Fruit fly (Drosophila melanogaster) whole organism, embryonic: Measurements from ENCODE around the gene CG14043.
A peak's percentile ranks its signal among the peaks of the same experiment; 100 is the strongest.

ENCODE experiments used
- ATbp ChIP-seq: fragments of 200-800 bp; sonication (Bioruptor generic); optimal IDR thresholded peaks from 2 replicates; lab custom pipeline; 2017; ENCODE audit warnings: missing biosample characterization, mild to moderate bottlenecking, missing genetic modification characterization, missing genetic modification reagents
- Abd-B ChIP-seq: fragments of 200-800 bp; sonication (Bioruptor generic); optimal IDR thresholded peaks from 2 replicates; lab custom pipeline; 2018; ENCODE audit warnings: missing biosample characterization, mild to moderate bottlenecking, missing genetic modification characterization, moderate library complexity
- Bgb ChIP-seq: fragments of 200-800 bp; sonication (Bioruptor generic); IDR thresholded peaks from 2 replicates; pipeline ENCODE4 v1.3.6; 2022; ENCODE audit warnings: missing biosample characterization, missing genetic modification characterization; ENCODE audit not compliant: partially characterized antibody
- CG11085 ChIP-seq: fragments of 200-800 bp; sonication (Bioruptor generic); IDR thresholded peaks from 2 replicates; pipeline ENCODE4 v1.3.6; 2022; ENCODE audit warnings: missing biosample characterization, missing genetic modification characterization
- CG11398 ChIP-seq: fragments of 200-800 bp; sonication (Bioruptor generic); optimal IDR thresholded peaks from 2 replicates; lab custom pipeline; 2016; ENCODE audit warnings: missing biosample characterization, missing genetic modification characterization
- CG11696 ChIP-seq: fragments of 200-800 bp; sonication (Bioruptor generic); IDR thresholded peaks from 2 replicates; pipeline ENCODE4 v1.3.6; 2022; ENCODE audit warnings: missing biosample characterization, missing genetic modification characterization
- CG12236 ChIP-seq: fragments of 200-800 bp; sonication (Bioruptor generic); optimal IDR thresholded peaks from 2 replicates; lab custom pipeline; 2016; ENCODE audit warnings: missing biosample characterization, missing genetic modification characterization
- CG12299 ChIP-seq: fragments of 200-800 bp; sonication (Bioruptor generic); optimal IDR thresholded peaks from 2 replicates; lab custom pipeline; 2018; ENCODE audit warnings: missing biosample characterization, mild to moderate bottlenecking, missing genetic modification characterization
- CG12391 ChIP-seq: fragments of 200-800 bp; sonication (Bioruptor generic); optimal IDR thresholded peaks from 3 replicates; lab custom pipeline; 2018; ENCODE audit warnings: missing biosample characterization, mild to moderate bottlenecking, missing genetic modification characterization, moderate library complexity
- CG12744 ChIP-seq: fragments of 200-800 bp; sonication (Bioruptor generic); optimal IDR thresholded peaks from 2 replicates; lab custom pipeline; 2016; ENCODE audit warnings: missing biosample characterization, missing genetic modification characterization
- CG13287 ChIP-seq: fragments of 200-800 bp; sonication (Bioruptor generic); IDR thresholded peaks from 2 replicates; pipeline ENCODE4 v1.3.6; 2022; ENCODE audit warnings: missing biosample characterization, missing genetic modification characterization; ENCODE audit not compliant: partially characterized antibody
- CG13775 ChIP-seq: fragments of 200-800 bp; sonication (Bioruptor generic); optimal IDR thresholded peaks from 3 replicates; lab custom pipeline; 2017; ENCODE audit warnings: missing biosample characterization, mild to moderate bottlenecking, missing genetic modification characterization
- CG15514 ChIP-seq: fragments of 200-800 bp; sonication (Bioruptor generic); optimal IDR thresholded peaks from 3 replicates; lab custom pipeline; 2017; ENCODE audit warnings: missing biosample characterization, missing genetic modification characterization, mild to moderate bottlenecking, moderate library complexity, missing genetic modification reagents
- CG1603 ChIP-seq: fragments of 200-800 bp; sonication (Bioruptor generic); optimal IDR thresholded peaks from 2 replicates; lab custom pipeline; 2019; ENCODE audit warnings: missing biosample characterization, mild to moderate bottlenecking, missing genetic modification characterization, moderate library complexity
- CG17912 ChIP-seq: fragments of 200-800 bp; sonication (Bioruptor generic); optimal IDR thresholded peaks from 2 replicates; lab custom pipeline; 2018; ENCODE audit warnings: missing biosample characterization, mild to moderate bottlenecking, missing genetic modification characterization
- CG18619 ChIP-seq: fragments of 200-800 bp; sonication (Bioruptor generic); optimal IDR thresholded peaks from 3 replicates; lab custom pipeline; 2017; ENCODE audit warnings: missing biosample characterization, mild to moderate bottlenecking, missing genetic modification characterization
- Dp ChIP-seq: fragments of 200-800 bp; sonication (Bioruptor generic); optimal IDR thresholded peaks from 2 replicates; lab custom pipeline; 2018; ENCODE audit warnings: missing biosample characterization, mild to moderate bottlenecking, missing genetic modification characterization, moderate library complexity
- E2f2 ChIP-seq: fragments of 200-800 bp; sonication (Bioruptor generic); IDR thresholded peaks from 2 replicates; pipeline ENCODE4 v1.3.6; 2022; ENCODE audit warnings: missing biosample characterization, missing genetic modification characterization
- Eip74EF ChIP-seq, 2 experiments: fragments of 200-800 bp in 1 of 2; fragments of >200 bp in 1 of 2; sonication (Bioruptor generic) in 1 of 2; optimal IDR thresholded peaks; 2 replicates each; lab custom pipeline; 2017 to 2019; ENCODE audit warnings: missing biosample characterization in 2 of 2, missing genetic modification characterization in 2 of 2, mild to moderate bottlenecking in 1 of 2, moderate library complexity in 1 of 2
- Fer1 ChIP-seq: fragments of 200-800 bp; sonication (Bioruptor generic); optimal IDR thresholded peaks from 2 replicates; lab custom pipeline; 2017; ENCODE audit warnings: missing biosample characterization, mild to moderate bottlenecking, missing genetic modification characterization
- Hr51 ChIP-seq, 2 experiments: fragments of 200-800 bp; sonication (Bioruptor generic); optimal IDR thresholded peaks; 2 replicates in 1 of 2; 3 replicates in 1 of 2; lab custom pipeline; 2016 to 2018; ENCODE audit warnings: missing biosample characterization in 2 of 2, missing genetic modification characterization in 2 of 2, mild to moderate bottlenecking in 1 of 2, moderate library complexity in 1 of 2
- Lhr ChIP-seq: fragments of 200-800 bp; sonication (Bioruptor generic); optimal IDR thresholded peaks from 3 replicates; lab custom pipeline; 2017; ENCODE audit warnings: mild to moderate bottlenecking, missing biosample characterization, missing genetic modification reagents, missing genetic modification characterization
- Lpt ChIP-seq: fragments of >200 bp; optimal IDR thresholded peaks from 2 replicates; lab custom pipeline; 2018; ENCODE audit warnings: missing biosample characterization, missing genetic modification characterization
- MBD-R2 ChIP-seq: fragments of 200-800 bp; sonication (Bioruptor generic); IDR thresholded peaks from 2 replicates; pipeline ENCODE4 v1.3.6; 2022; ENCODE audit warnings: missing biosample characterization, missing genetic modification characterization
- MTF-1 ChIP-seq: fragments of 200-800 bp; sonication (Bioruptor generic); optimal IDR thresholded peaks from 2 replicates; lab custom pipeline; 2018; ENCODE audit warnings: missing biosample characterization, mild to moderate bottlenecking, missing genetic modification characterization, borderline replicate concordance
- Nf-YC ChIP-seq: fragments of 200-800 bp; optimal IDR thresholded peaks from 3 replicates; lab custom pipeline; 2019; ENCODE audit warnings: missing biosample characterization, mild to moderate bottlenecking, missing genetic modification characterization, moderate library complexity
- NfI ChIP-seq: fragments of 200-800 bp; sonication (Bioruptor generic); optimal IDR thresholded peaks from 3 replicates; lab custom pipeline; 2018; ENCODE audit warnings: missing biosample characterization, mild to moderate bottlenecking, missing genetic modification characterization, moderate library complexity
- Oli ChIP-seq: fragments of 200-800 bp; sonication (Bioruptor generic); optimal IDR thresholded peaks from 2 replicates; lab custom pipeline; 2018; ENCODE audit warnings: missing biosample characterization, mild to moderate bottlenecking, missing genetic modification characterization, moderate library complexity
- Poxn ChIP-seq: fragments of 200-800 bp; sonication (Bioruptor generic); IDR thresholded peaks from 2 replicates; pipeline ENCODE4 v1.3.6; 2022; ENCODE audit warnings: missing biosample characterization, missing genetic modification characterization
- Ptx1 ChIP-seq: fragments of 200-800 bp; sonication (Bioruptor generic); IDR thresholded peaks from 2 replicates; pipeline ENCODE4 v1.3.6; 2022; ENCODE audit warnings: missing biosample characterization, missing genetic modification characterization
- Ravus ChIP-seq: fragments of 200-800 bp; sonication (Bioruptor generic); IDR thresholded peaks from 2 replicates; pipeline ENCODE4 v1.3.6; 2022; ENCODE audit warnings: missing biosample characterization, missing genetic modification characterization
- Sry-β ChIP-seq: fragments of 200-800 bp; sonication (Bioruptor generic); optimal IDR thresholded peaks from 2 replicates; lab custom pipeline; 2018; ENCODE audit warnings: missing biosample characterization, mild to moderate bottlenecking, missing genetic modification characterization, moderate library complexity
- Xrp1 ChIP-seq: fragments of 200-800 bp; sonication (Bioruptor generic); IDR thresholded peaks from 2 replicates; pipeline ENCODE4 v1.3.6; 2022; ENCODE audit warnings: missing biosample characterization, missing genetic modification characterization
- ac ChIP-seq: fragments of 200-800 bp; sonication (Bioruptor generic); optimal IDR thresholded peaks from 3 replicates; lab custom pipeline; 2017; ENCODE audit warnings: missing biosample characterization, mild to moderate bottlenecking, missing genetic modification characterization
- al ChIP-seq: fragments of 200-800 bp; sonication (Bioruptor generic); IDR thresholded peaks from 2 replicates; pipeline ENCODE4 v1.3.6; 2022; ENCODE audit warnings: missing biosample characterization, missing genetic modification characterization
- ara ChIP-seq: fragments of 200-800 bp; sonication (Bioruptor generic); IDR thresholded peaks from 2 replicates; pipeline ENCODE4 v1.3.6; 2022; ENCODE audit warnings: missing biosample characterization, missing genetic modification characterization
- ase ChIP-seq: fragments of 200-800 bp; sonication (Bioruptor generic); IDR thresholded peaks from 3 replicates; pipeline ENCODE4 v1.3.6; 2022; ENCODE audit warnings: missing biosample characterization, missing genetic modification characterization
- az2 ChIP-seq: fragments of 200-800 bp; sonication (Bioruptor generic); optimal IDR thresholded peaks from 3 replicates; lab custom pipeline; 2016; ENCODE audit warnings: missing biosample characterization, missing genetic modification characterization
- bcd ChIP-seq: fragments of 200-800 bp; sonication (Bioruptor generic); optimal IDR thresholded peaks from 2 replicates; lab custom pipeline; 2017; ENCODE audit warnings: missing biosample characterization, mild to moderate bottlenecking, missing genetic modification characterization
- bowl ChIP-seq: fragments of 200-800 bp; sonication (Bioruptor generic); IDR thresholded peaks from 2 replicates; pipeline ENCODE4 v1.3.6; 2022; ENCODE audit warnings: missing biosample characterization, missing genetic modification characterization
- crc ChIP-seq: fragments of 200-800 bp; sonication (Bioruptor generic); optimal IDR thresholded peaks from 2 replicates; lab custom pipeline; 2016; ENCODE audit warnings: missing biosample characterization, missing genetic modification characterization
- dpn ChIP-seq, 2 experiments: fragments of 200-800 bp; sonication (Bioruptor generic); optimal IDR thresholded peaks; 3 replicates each; lab custom pipeline; 2016; ENCODE audit warnings: missing biosample characterization in 2 of 2, missing genetic modification characterization in 2 of 2
- dysf ChIP-seq: fragments of 200-800 bp; sonication (Bioruptor generic); IDR thresholded peaks from 3 replicates; pipeline ENCODE4 v1.3.6; 2022; ENCODE audit warnings: missing biosample characterization, missing genetic modification characterization
- exex ChIP-seq: fragments of 200-800 bp; sonication (Bioruptor generic); optimal IDR thresholded peaks from 4 replicates; lab custom pipeline; 2018; ENCODE audit warnings: missing biosample characterization, mild to moderate bottlenecking, missing genetic modification characterization, moderate library complexity
- eyg ChIP-seq: fragments of 200-800 bp; sonication (Bioruptor generic); optimal IDR thresholded peaks from 3 replicates; lab custom pipeline; 2016; ENCODE audit warnings: missing biosample characterization, missing genetic modification characterization
- mam ChIP-seq: fragments of 200-800 bp; sonication (Bioruptor generic); optimal IDR thresholded peaks from 3 replicates; lab custom pipeline; 2016; ENCODE audit warnings: missing biosample characterization, missing genetic modification characterization
- nom ChIP-seq: fragments of 200-800 bp; sonication (Bioruptor generic); optimal IDR thresholded peaks from 2 replicates; lab custom pipeline; 2017; ENCODE audit warnings: missing biosample characterization, missing genetic modification characterization, mild to moderate bottlenecking, moderate library complexity, missing genetic modification reagents
- onecut ChIP-seq: fragments of 200-800 bp; sonication (Bioruptor generic); IDR thresholded peaks from 2 replicates; pipeline ENCODE4 v1.3.6; 2022; ENCODE audit warnings: missing biosample characterization, missing genetic modification characterization
- slbo ChIP-seq: fragments of 200-800 bp; sonication (Bioruptor generic); IDR thresholded peaks from 2 replicates; pipeline ENCODE4 v1.3.6; 2022; ENCODE audit warnings: missing biosample characterization, missing genetic modification characterization
- wek ChIP-seq: fragments of 200-800 bp; sonication (Bioruptor generic); optimal IDR thresholded peaks from 3 replicates; lab custom pipeline; 2018; ENCODE audit warnings: missing biosample characterization, mild to moderate bottlenecking, missing genetic modification characterization, moderate library complexity
- zfh1 ChIP-seq: fragments of 200-800 bp; sonication (Bioruptor generic); IDR thresholded peaks from 3 replicates; pipeline ENCODE4 v1.3.6; 2022; ENCODE audit warnings: missing biosample characterization, missing genetic modification characterization

CG14043 gene

DNA sequence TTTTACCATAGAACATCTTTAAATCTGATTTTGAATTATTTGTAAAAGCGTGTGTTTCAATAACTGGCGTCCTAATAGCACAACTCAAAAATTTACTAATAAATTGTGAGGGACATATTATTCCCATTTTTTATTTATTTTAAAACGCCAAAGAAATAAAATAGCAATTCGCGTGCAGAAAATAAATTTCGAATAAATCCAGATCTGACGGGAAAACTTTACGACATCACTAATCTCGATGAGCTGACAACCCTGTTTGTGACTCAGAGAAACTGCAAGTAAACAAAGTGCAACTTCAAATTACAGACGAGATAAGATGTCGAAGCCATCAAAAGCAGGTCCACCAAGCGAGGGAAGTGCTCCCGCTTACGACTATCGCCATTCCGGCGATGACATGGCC lies 6.1 kb upstream of the CG14043 start, which contains the start of gene CG34125 (continued):
- TF ChIP-seq CG12744 (GFP tag; lab: Kevin White, UChicago) = no peak
- no peak for TF ChIP-seq dpn (GFP tag; optimal IDR thresholded peaks at IDR 0.05; lab: Kevin White, UChicago)
- no peak for TF ChIP-seq eyg (GFP tag; lab: Kevin White, UChicago)
- no peak for TF ChIP-seq CG12391
- TF ChIP-seq slbo = peak; percentile 32; the same call in 1 of the 2 replicates
- TF ChIP-seq Oli (tag; lab: Kevin White, UChicago) = no peak
- no peak for TF ChIP-seq dysf (GFP tag; lab: Robert Waterston, UW)
- no peak for TF ChIP-seq CG1603
- TF ChIP-seq MTF-1 (GFP tag; lab: Kevin White, UChicago) = no peak
- TF ChIP-seq CG13287 = peak; percentile 22; the same call in 1 of the 2 replicates
- no peak for TF ChIP-seq Poxn (GFP tag; lab: Robert Waterston, UW)
- no peak for TF ChIP-seq NfI (GFP tag; lab: Kevin White, UChicago)
- TF ChIP-seq Hr51 (GFP tag; optimal IDR thresholded peaks at IDR 0.05; lab: Kevin White, UChicago) = no peak
- peak; percentile 82 for TF ChIP-seq MBD-R2 (GFP tag; lab: Robert Waterston, UW)
- no peak for TF ChIP-seq crc (GFP tag; lab: Kevin White, UChicago)
- TF ChIP-seq Lpt (GFP tag; lab: Kevin White, UChicago) = no peak
- TF ChIP-seq ac (GFP tag; lab: Kevin White, UChicago) = no peak
- no peak for TF ChIP-seq CG11398 (GFP tag; lab: Kevin White, UChicago)
- no peak for TF ChIP-seq Ravus (GFP tag; lab: Robert Waterston, UW)
- peak; percentile 14 for TF ChIP-seq mam (GFP tag; lab: Kevin White, UChicago)
- no peak for TF ChIP-seq CG12236 (GFP tag; lab: Kevin White, UChicago)
- peak; percentile 91 for TF ChIP-seq Sry-β (GFP tag; lab: Kevin White, UChicago)
- TF ChIP-seq CG13775 = no peak
- no peak for TF ChIP-seq CG17912 (GFP tag; lab: Kevin White, UChicago)
- peak; percentile 20; the same call in 1 of the 3 replicates for TF ChIP-seq zfh1 (GFP tag; lab: Robert Waterston, UW)
- TF ChIP-seq Xrp1 (GFP tag; lab: Robert Waterston, UW) = peak; percentile 34; the same call in 1 of the 2 replicates
- no peak for TF ChIP-seq Ptx1 (GFP tag; lab: Robert Waterston, UW)
- TF ChIP-seq Nf-YC (tag; lab: Kevin White, UChicago) = no peak
- no peak for TF ChIP-seq al (GFP tag; lab: Robert Waterston, UW)
- TF ChIP-seq E2f2 (GFP tag; lab: Robert Waterston, UW) = 0 out of 2 replicates have a peak, but pooled peaks have one; percentile 22
- no peak for TF ChIP-seq onecut (GFP tag; lab: Robert Waterston, UW)
- TF ChIP-seq Bgb = no peak
- TF ChIP-seq CG15514 = peak; percentile 81
- no peak for TF ChIP-seq Dp (GFP tag; lab: Kevin White, UChicago)
- TF ChIP-seq CG11696 (GFP tag; lab: Robert Waterston, UW) = no peak
- peak; percentile 6 for TF ChIP-seq az2 (GFP tag; lab: Kevin White, UChicago)
- no peak for TF ChIP-seq ATbp
- TF ChIP-seq bowl (GFP tag; lab: Robert Waterston, UW) = no peak
- TF ChIP-seq Abd-B (GFP tag; lab: Kevin White, UChicago) = no peak
- no peak for TF ChIP-seq CG12299 (tag; lab: Kevin White, UChicago)
- TF ChIP-seq bcd = no peak
- TF ChIP-seq nom (GFP tag; lab: Kevin White, UChicago) = no peak
- no peak for TF ChIP-seq Fer1
- TF ChIP-seq Lhr = no peak
- no peak for TF ChIP-seq ase (GFP tag; lab: Robert Waterston, UW)
- no peak for TF ChIP-seq CG11085 (GFP tag; lab: Robert Waterston, UW)
- no peak for TF ChIP-seq exex (tag; lab: Kevin White, UChicago)
- no peak for TF ChIP-seq CG18619 (GFP tag; lab: Kevin White, UChicago)
- no peak for TF ChIP-seq wek (GFP tag; lab: Kevin White, UChicago)
- no peak for TF ChIP-seq Eip74EF (GFP tag; optimal IDR thresholded peaks at IDR 0.05; lab: Kevin White, UChicago)
- TF ChIP-seq ara (GFP tag; lab: Robert Waterston, UW) = no peak
